Worm (Caenorhabditis elegans) whole organism, L1 larva: ENCODE data around the gene H10D18.5.

ENCODE experiments used
- ceh-63 ChIP-seq: fragments of 200-800 bp; sonication (Bioruptor generic); optimal IDR thresholded peaks from 2 replicates; lab custom pipeline; 2018; ENCODE audit warnings: mild to moderate bottlenecking, missing genetic modification characterization, missing compliant biosample characterization
- ceh-8 ChIP-seq: fragments of 200-800 bp; sonication (Bioruptor generic); optimal IDR thresholded peaks from 2 replicates; lab custom pipeline; 2018; ENCODE audit warnings: mild to moderate bottlenecking, missing genetic modification characterization, moderate library complexity, missing compliant biosample characterization
- ceh-90 ChIP-seq: sonication (generic microtip); optimal IDR thresholded peaks from 2 replicates; lab custom pipeline; 2016; ENCODE audit warnings: missing genetic modification characterization, missing compliant biosample characterization
- nhr-77 ChIP-seq: fragments of 150-350 bp; optimal IDR thresholded peaks from 2 replicates; lab custom pipeline; 2014; ENCODE audit warnings: missing biosample characterization, missing genetic modification characterization

ce11 chrV:3773618-3774017 is 57.9 kb downstream of the H10D18.5 start:
- no peak for TF ChIP-seq ceh-63 (GFP tag; lab: Kevin White, UChicago)
- TF ChIP-seq ceh-90 (tag; lab: Kevin White, UChicago) = no peak
- no peak for TF ChIP-seq ceh-8 (GFP tag; lab: Kevin White, UChicago)
- no peak for TF ChIP-seq nhr-77 (tag; lab: Kevin White, UChicago)
